Worm (Caenorhabditis elegans) whole organism, L4 larva: ENCODE measurements around the gene gskl-1.
A peak's percentile ranks its signal among the peaks of the same experiment; 100 is the strongest.

Experiments used
- F26F4.8 ChIP-seq: fragments of 200-800 bp; sonication (Bioruptor generic); conservative IDR thresholded peaks from 2 replicates; pipeline ENCODE4 v1.3.6; 2022; ENCODE audit warnings: missing genetic modification characterization, missing compliant biosample characterization
- arid-1 ChIP-seq: fragments of 200-800 bp; sonication (Bioruptor generic); conservative IDR thresholded peaks from 2 replicates; pipeline ENCODE4 v1.3.6; 2022; ENCODE audit warnings: missing genetic modification reagents, missing genetic modification characterization, missing compliant biosample characterization
- lin-13 ChIP-seq: fragments of 150-350 bp; optimal IDR thresholded peaks from 2 replicates; lab custom pipeline; 2014; ENCODE audit warnings: missing biosample characterization, missing genetic modification reagents, missing genetic modification characterization
- mxl-3 ChIP-seq: fragments of 200-800 bp; sonication (Bioruptor generic); optimal IDR thresholded peaks from 2 replicates; lab custom pipeline; 2018; ENCODE audit warnings: mild to moderate bottlenecking, missing genetic modification characterization, missing compliant biosample characterization
- nhr-41 ChIP-seq: fragments of 200-800 bp; sonication (Bioruptor generic); IDR thresholded peaks from 2 replicates; pipeline ENCODE4 v1.3.6; 2022; ENCODE audit warnings: missing genetic modification reagents, missing genetic modification characterization, missing compliant biosample characterization
- nhr-77 ChIP-seq: fragments of 150-350 bp; optimal IDR thresholded peaks from 2 replicates; lab custom pipeline; 2014; ENCODE audit warnings: missing biosample characterization, missing genetic modification characterization
- unc-62 ChIP-seq, 3 experiments: fragments of 150-350 bp in 1 of 3; sonication (generic microtip); optimal IDR thresholded peaks in 2 of 3; peaks in 1 of 3; 1 replicate in 1 of 3; 2 replicates in 2 of 3; lab custom pipeline; 2014 to 2017; ENCODE audit warnings: missing biosample characterization in 3 of 3, missing genetic modification characterization in 3 of 3, missing genetic modification reagents in 3 of 3, missing genotype in 1 of 3
- zag-1 ChIP-seq: fragments of 150-350 bp; optimal IDR thresholded peaks from 2 replicates; lab custom pipeline; 2014; ENCODE audit warnings: missing biosample characterization, missing genetic modification characterization

- TF ChIP-seq nhr-41 (GFP tag; lab: Robert Waterston, UW) (no peak), mxl-3 (GFP tag; lab: Kevin White, UChicago) (no peak), lin-13 (GFP tag; lab: Kevin White, UChicago) (no peak), F26F4.8 (no peak), nhr-77 (tag; lab: Kevin White, UChicago) (no peak), arid-1 (GFP tag; lab: Robert Waterston, UW) (0 out of 2 replicates have a peak, but pooled peaks have one; percentile 36), unc-62 (GFP tag; optimal IDR thresholded peaks at IDR 0.05 in 1 of 2; lab: Kevin White, UChicago) (no peak), unc-62 (tag; optimal IDR thresholded peaks at IDR 0.05; lab: Kevin White, UChicago) (no peak), zag-1 (tag; lab: Kevin White, UChicago) (no peak)
Measured at ce11 chrII:10935336-10935735, 12.0 kb upstream of the gskl-1 start.
